Worm (Caenorhabditis elegans) whole organism, late embryonic: ENCODE data around the gene zipt-7.1.

Experiments used
- ama-1 ChIP-seq: fragments of 150-350 bp; optimal IDR thresholded peaks from 2 replicates; lab custom pipeline; 2014
- ceh-30 ChIP-seq: fragments of 150-350 bp; optimal IDR thresholded peaks from 2 replicates; lab custom pipeline; 2014; ENCODE audit warnings: missing biosample characterization, missing genetic modification characterization
- fkh-10 ChIP-seq: fragments of 150-350 bp; optimal IDR thresholded peaks from 2 replicates; lab custom pipeline; 2014; ENCODE audit warnings: missing biosample characterization, missing genetic modification reagents, missing genetic modification characterization
- hlh-15 ChIP-seq: sonication (generic microtip); optimal IDR thresholded peaks from 2 replicates; lab custom pipeline; 2016; ENCODE audit warnings: missing genetic modification characterization, missing compliant biosample characterization
- hlh-30 ChIP-seq: sonication (generic microtip); optimal IDR thresholded peaks from 2 replicates; lab custom pipeline; 2017; ENCODE audit warnings: antibody characterized with exemption, missing genetic modification characterization, missing compliant biosample characterization; ENCODE audit not compliant: insufficient read depth
- madf-2 ChIP-seq: sonication (generic microtip); optimal IDR thresholded peaks from 2 replicates; lab custom pipeline; 2017; ENCODE audit warnings: missing genetic modification characterization, missing compliant biosample characterization
- nfya-1 ChIP-seq: sonication (generic microtip); optimal IDR thresholded peaks from 2 replicates; lab custom pipeline; 2017; ENCODE audit warnings: missing genetic modification characterization, mild to moderate bottlenecking, missing compliant biosample characterization, antibody characterized with exemption, moderate library complexity
- pha-2 ChIP-seq: sonication (generic microtip); optimal IDR thresholded peaks from 2 replicates; lab custom pipeline; 2017; ENCODE audit warnings: mild to moderate bottlenecking, missing genetic modification characterization, missing compliant biosample characterization
- sdc-2 ChIP-seq: sonication (generic microtip); optimal IDR thresholded peaks from 2 replicates; lab custom pipeline; 2016; ENCODE audit warnings: missing genotype, missing genetic modification characterization, missing compliant biosample characterization
- tbx-2 ChIP-seq: sonication (generic microtip); optimal IDR thresholded peaks from 2 replicates; lab custom pipeline; 2016; ENCODE audit warnings: missing genetic modification characterization, missing compliant biosample characterization

- TF ChIP-seq sdc-2 (tag; lab: Kevin White, UChicago) (no peak), ceh-30 (tag; lab: Kevin White, UChicago) (no peak), hlh-30 (tag; lab: Kevin White, UChicago) (no peak), fkh-10 (GFP tag; lab: Kevin White, UChicago) (no peak), madf-2 (no peak), hlh-15 (tag; lab: Kevin White, UChicago) (no peak), tbx-2 (tag; lab: Kevin White, UChicago) (no peak), pha-2 (tag; lab: Kevin White, UChicago) (no peak), ama-1 (lab: Kevin White, UChicago) (no peak), nfya-1 (no peak)
Measured at ce11 chrIV:17293679-17294078, 5.7 kb upstream of the zipt-7.1 start.
